Worm (Caenorhabditis elegans) whole organism, L4 larva: ENCODE measurements around the gene hpo-31.

Source experiments
- F44E2.7 ChIP-seq: fragments of 200-800 bp; sonication (Bioruptor generic); IDR thresholded peaks from 2 replicates; pipeline ENCODE4 v2.1.2; 2022; ENCODE audit warnings: missing genetic modification characterization, missing compliant biosample characterization
- T20F7.1 ChIP-seq: fragments of 200-800 bp; sonication (Bioruptor generic); optimal IDR thresholded peaks from 2 replicates; lab custom pipeline; 2018; ENCODE audit warnings: mild to moderate bottlenecking, missing genetic modification characterization, missing compliant biosample characterization
- T26A8.4 ChIP-seq: fragments of 200-800 bp; sonication (Bioruptor generic); IDR thresholded peaks from 2 replicates; pipeline ENCODE4 v1.3.6; 2022; ENCODE audit warnings: missing genetic modification characterization, missing compliant biosample characterization
- Y105C5A.15 ChIP-seq: fragments of 200-800 bp; sonication (Bioruptor generic); IDR thresholded peaks from 2 replicates; pipeline ENCODE4 v1.3.6; 2022; ENCODE audit warnings: missing genetic modification characterization, missing compliant biosample characterization
- ZK546.5 ChIP-seq, 2 experiments: sonication (generic microtip); optimal IDR thresholded peaks; 2 replicates each; lab custom pipeline; 2017; ENCODE audit warnings: missing biosample characterization in 2 of 2, missing genetic modification characterization in 2 of 2
- aha-1 ChIP-seq: fragments of 150-350 bp; peaks from one replicate; lab custom pipeline; 2014; ENCODE audit warnings: missing biosample characterization, missing genetic modification characterization
- ama-1 ChIP-seq: fragments of 150-350 bp; optimal IDR thresholded peaks from 2 replicates; lab custom pipeline; 2014; ENCODE audit warnings: inconsistent platforms, mixed read lengths
- ceh-32 ChIP-seq: sonication (generic microtip); optimal IDR thresholded peaks from 2 replicates; lab custom pipeline; 2016; ENCODE audit warnings: mild to moderate bottlenecking, missing genetic modification characterization, missing compliant biosample characterization; ENCODE audit not compliant: poor library complexity
- ceh-82 ChIP-seq: sonication (generic microtip); optimal IDR thresholded peaks from 2 replicates; lab custom pipeline; 2017; ENCODE audit warnings: missing biosample characterization, missing genetic modification characterization
- daf-12 ChIP-seq: fragments of 150-350 bp; optimal IDR thresholded peaks from 2 replicates; lab custom pipeline; 2014; ENCODE audit warnings: missing biosample characterization, missing genetic modification reagents, missing genetic modification characterization
- daf-16 ChIP-seq, 3 experiments: sonication (generic microtip); optimal IDR thresholded peaks; 2 replicates each; lab custom pipeline; 2016 to 2017; ENCODE audit warnings: missing genetic modification characterization in 3 of 3, missing genetic modification reagents in 3 of 3, mild to moderate bottlenecking in 2 of 3, missing compliant biosample characterization in 2 of 3, missing biosample characterization in 1 of 3, moderate library complexity in 1 of 3
- daf-8 ChIP-seq: fragments of 200-800 bp; sonication (Bioruptor generic); IDR thresholded peaks from 2 replicates; pipeline ENCODE4 v1.3.6; 2022; ENCODE audit warnings: missing genetic modification characterization, missing compliant biosample characterization
- dmd-8 ChIP-seq: fragments of 200-800 bp; sonication (Bioruptor generic); IDR thresholded peaks from 2 replicates; pipeline ENCODE4 v1.3.6; 2022; ENCODE audit warnings: missing genetic modification characterization, missing compliant biosample characterization
- dpl-1 ChIP-seq: fragments of 150-350 bp; optimal IDR thresholded peaks from 2 replicates; lab custom pipeline; 2014; ENCODE audit warnings: missing biosample characterization, missing genetic modification reagents, missing genetic modification characterization
- egl-27 ChIP-seq: sonication (generic microtip); optimal IDR thresholded peaks from 3 replicates; lab custom pipeline; 2017; ENCODE audit warnings: missing biosample characterization, missing genetic modification reagents, missing genetic modification characterization
- egl-43 ChIP-seq: fragments of 200-800 bp; sonication (Bioruptor generic); IDR thresholded peaks from 2 replicates; pipeline ENCODE4 v1.3.6; 2022; ENCODE audit warnings: missing genetic modification reagents, missing genetic modification characterization, missing compliant biosample characterization
- fkh-10 ChIP-seq: fragments of 150-350 bp; optimal IDR thresholded peaks from 2 replicates; lab custom pipeline; 2014; ENCODE audit warnings: missing biosample characterization, missing genetic modification reagents, missing genetic modification characterization
- hlh-30 ChIP-seq: sonication (generic microtip); optimal IDR thresholded peaks from 2 replicates; lab custom pipeline; 2017; ENCODE audit warnings: antibody characterized with exemption, mild to moderate bottlenecking, missing genetic modification characterization, missing compliant biosample characterization; ENCODE audit not compliant: insufficient read depth
- hmg-1.1 ChIP-seq: fragments of 200-800 bp; sonication (Bioruptor generic); IDR thresholded peaks from 2 replicates; pipeline ENCODE4 v1.3.6; 2022; ENCODE audit warnings: missing genetic modification reagents, missing genetic modification characterization, missing compliant biosample characterization
- lim-7 ChIP-seq: fragments of 200-800 bp; sonication (Bioruptor generic); IDR thresholded peaks from 2 replicates; pipeline ENCODE4 v1.3.6; 2022; ENCODE audit warnings: missing genetic modification characterization, missing compliant biosample characterization
- madf-5 ChIP-seq, 2 experiments: fragments of 200-800 bp; sonication (Bioruptor generic); IDR thresholded peaks; 2 replicates each; pipeline ENCODE4 v1.3.6; 2022; ENCODE audit warnings: missing compliant biosample characterization in 2 of 2, missing genetic modification characterization in 2 of 2
- mdl-1 ChIP-seq, 2 experiments: fragments of 150-350 bp in 1 of 2; sonication (generic microtip) in 1 of 2; optimal IDR thresholded peaks; 2 replicates each; lab custom pipeline; 2014 to 2017; ENCODE audit warnings: missing biosample characterization in 2 of 2, missing genetic modification characterization in 2 of 2
- mes-2 ChIP-seq: sonication (generic microtip); optimal IDR thresholded peaks from 2 replicates; lab custom pipeline; 2016; ENCODE audit warnings: missing genotype, mild to moderate bottlenecking, missing genetic modification characterization, missing compliant biosample characterization; ENCODE audit not compliant: poor library complexity, severe bottlenecking
- mxl-2 ChIP-seq: fragments of 200-800 bp; sonication (Bioruptor generic); conservative IDR thresholded peaks from 2 replicates; pipeline ENCODE4 v1.3.6; 2022; ENCODE audit warnings: missing genetic modification reagents, missing genetic modification characterization, missing compliant biosample characterization
- mxl-3 ChIP-seq: fragments of 200-800 bp; sonication (Bioruptor generic); optimal IDR thresholded peaks from 2 replicates; lab custom pipeline; 2018; ENCODE audit warnings: mild to moderate bottlenecking, missing genetic modification characterization, missing compliant biosample characterization
- nhr-102 ChIP-seq: sonication (generic microtip); optimal IDR thresholded peaks from 2 replicates; lab custom pipeline; 2016; ENCODE audit warnings: mild to moderate bottlenecking, missing genetic modification characterization, moderate library complexity, missing compliant biosample characterization
- nhr-11 ChIP-seq: fragments of 150-350 bp; optimal IDR thresholded peaks from 2 replicates; lab custom pipeline; 2014; ENCODE audit warnings: missing biosample characterization, missing genetic modification characterization
- nhr-111 ChIP-seq: fragments of 200-800 bp; sonication (Bioruptor generic); optimal IDR thresholded peaks from 2 replicates; lab custom pipeline; 2018; ENCODE audit warnings: mild to moderate bottlenecking, missing genetic modification characterization, missing compliant biosample characterization
- nhr-28 ChIP-seq: fragments of 150-350 bp; optimal IDR thresholded peaks from 2 replicates; lab custom pipeline; 2014; ENCODE audit warnings: missing biosample characterization, missing genetic modification characterization
- nhr-48 ChIP-seq: sonication (generic microtip); optimal IDR thresholded peaks from 2 replicates; lab custom pipeline; 2016; ENCODE audit warnings: mild to moderate bottlenecking, missing genetic modification characterization, missing compliant biosample characterization
- nhr-6 ChIP-seq: fragments of 150-350 bp; optimal IDR thresholded peaks from 2 replicates; lab custom pipeline; 2014; ENCODE audit warnings: missing biosample characterization, missing genetic modification characterization
- php-3 ChIP-seq: fragments of 200-800 bp; sonication (Bioruptor generic); IDR thresholded peaks from 2 replicates; pipeline ENCODE4 v1.3.6; 2022; ENCODE audit warnings: missing genetic modification reagents, missing genetic modification characterization, missing compliant biosample characterization
- pqm-1 ChIP-seq: sonication (generic microtip); optimal IDR thresholded peaks from 2 replicates; lab custom pipeline; 2017; ENCODE audit warnings: missing biosample characterization, missing genetic modification characterization
- sdz-12 ChIP-seq: fragments of 200-800 bp; sonication (Bioruptor generic); optimal IDR thresholded peaks from 2 replicates; lab custom pipeline; 2018; ENCODE audit warnings: mild to moderate bottlenecking, missing genetic modification characterization, missing compliant biosample characterization
- set-16 ChIP-seq: fragments of 200-800 bp; sonication (Bioruptor generic); IDR thresholded peaks from 2 replicates; pipeline ENCODE4 v1.3.6; 2022; ENCODE audit warnings: missing genetic modification reagents, missing genetic modification characterization, missing compliant biosample characterization
- skn-1 ChIP-seq: fragments of 150-350 bp; optimal IDR thresholded peaks from 2 replicates; lab custom pipeline; 2014; ENCODE audit warnings: missing biosample characterization, missing genetic modification characterization
- snpc-1.2 ChIP-seq: fragments of 200-800 bp; sonication (Bioruptor generic); IDR thresholded peaks from 2 replicates; pipeline ENCODE4 v1.3.6; 2022; ENCODE audit warnings: missing genetic modification reagents, missing genetic modification characterization, missing compliant biosample characterization
- spr-1 ChIP-seq: sonication (generic microtip); optimal IDR thresholded peaks from 2 replicates; lab custom pipeline; 2016; ENCODE audit warnings: mild to moderate bottlenecking, missing genetic modification characterization, missing compliant biosample characterization
- unc-62 ChIP-seq, 3 experiments: fragments of 150-350 bp in 1 of 3; sonication (generic microtip); optimal IDR thresholded peaks in 2 of 3; peaks in 1 of 3; 1 replicate in 1 of 3; 2 replicates in 2 of 3; lab custom pipeline; 2014 to 2017; ENCODE audit warnings: missing biosample characterization in 3 of 3, missing genetic modification characterization in 3 of 3, missing genetic modification reagents in 3 of 3, missing genotype in 1 of 3
- vab-7 ChIP-seq: fragments of 200-800 bp; sonication (Bioruptor generic); IDR thresholded peaks from 2 replicates; pipeline ENCODE4 v1.3.6; 2022; ENCODE audit warnings: missing genetic modification reagents, missing genetic modification characterization, missing compliant biosample characterization
- zfp-2 ChIP-seq: sonication (generic microtip); optimal IDR thresholded peaks from 2 replicates; lab custom pipeline; 2016; ENCODE audit warnings: mild to moderate bottlenecking, missing genetic modification characterization, missing compliant biosample characterization
- zfp-3 ChIP-seq: fragments of 200-800 bp; sonication (Bioruptor generic); conservative IDR thresholded peaks from 2 replicates; pipeline ENCODE4 v1.3.6; 2022; ENCODE audit warnings: missing genetic modification reagents, missing genetic modification characterization, missing compliant biosample characterization
- zip-11 ChIP-seq: fragments of 200-800 bp; sonication (Bioruptor generic); IDR thresholded peaks from 2 replicates; pipeline ENCODE4 v1.3.6; 2022; ENCODE audit warnings: missing genetic modification characterization, missing compliant biosample characterization
- ztf-11 ChIP-seq: fragments of 150-350 bp; optimal IDR thresholded peaks from 2 replicates; lab custom pipeline; 2014; ENCODE audit warnings: missing biosample characterization, missing genetic modification characterization

The hpo-31 gene

DNA sequence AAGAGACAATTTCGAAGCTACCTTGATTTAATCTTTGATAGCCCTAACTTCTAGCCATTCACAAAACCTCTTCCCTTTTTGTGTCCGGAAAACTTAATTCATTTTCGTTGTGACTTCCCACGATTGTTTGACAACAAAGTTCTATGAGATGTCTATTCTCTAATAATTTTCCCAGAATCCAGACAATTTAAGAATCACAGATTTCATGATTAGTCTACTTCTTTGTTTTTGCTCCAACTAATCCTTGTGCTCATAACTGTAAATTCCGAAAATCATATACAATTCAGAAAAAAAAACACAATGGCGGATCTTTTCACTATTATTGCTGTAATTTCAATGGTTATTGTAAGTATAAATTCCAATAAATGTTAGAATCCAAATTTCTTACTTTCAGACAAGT lies 39.7 kb downstream of the hpo-31 start, which contains the start of gene srx-137:
Gene srx-137 (plus strand): TSS at position 301 of the 400 bp plus-strand sequence.
- TF ChIP-seq daf-8 (GFP tag; lab: Robert Waterston, UW), result no peak
- TF ChIP-seq nhr-11 (tag; lab: Kevin White, UChicago), result no peak
- no peak for TF ChIP-seq aha-1 (tag; lab: Kevin White, UChicago)
- TF ChIP-seq ceh-32 (tag; lab: Kevin White, UChicago), result no peak
- TF ChIP-seq lim-7 (GFP tag; lab: Robert Waterston, UW), result no peak
- TF ChIP-seq F44E2.7, result no peak
- no peak for TF ChIP-seq zfp-2
- no peak for TF ChIP-seq zfp-3 (GFP tag; lab: Robert Waterston, UW)
- TF ChIP-seq dpl-1, result no peak
- no peak for TF ChIP-seq mxl-3 (GFP tag; lab: Kevin White, UChicago)
- no peak for TF ChIP-seq ama-1 (lab: Kevin White, UChicago)
- no peak for TF ChIP-seq nhr-48
- TF ChIP-seq T26A8.4, result no peak
- TF ChIP-seq egl-27 (tag; lab: Kevin White, UChicago), result no peak
- no peak for TF ChIP-seq T20F7.1 (GFP tag; lab: Kevin White, UChicago)
- TF ChIP-seq nhr-6 (tag; lab: Kevin White, UChicago), result no peak
- TF ChIP-seq pqm-1 (tag; lab: Kevin White, UChicago), result no peak
- TF ChIP-seq Y105C5A.15 (GFP tag; lab: Robert Waterston, UW), result no peak
- TF ChIP-seq set-16 (GFP tag; lab: Robert Waterston, UW), result no peak
- no peak for TF ChIP-seq sdz-12 (GFP tag; lab: Kevin White, UChicago)

DNA sequence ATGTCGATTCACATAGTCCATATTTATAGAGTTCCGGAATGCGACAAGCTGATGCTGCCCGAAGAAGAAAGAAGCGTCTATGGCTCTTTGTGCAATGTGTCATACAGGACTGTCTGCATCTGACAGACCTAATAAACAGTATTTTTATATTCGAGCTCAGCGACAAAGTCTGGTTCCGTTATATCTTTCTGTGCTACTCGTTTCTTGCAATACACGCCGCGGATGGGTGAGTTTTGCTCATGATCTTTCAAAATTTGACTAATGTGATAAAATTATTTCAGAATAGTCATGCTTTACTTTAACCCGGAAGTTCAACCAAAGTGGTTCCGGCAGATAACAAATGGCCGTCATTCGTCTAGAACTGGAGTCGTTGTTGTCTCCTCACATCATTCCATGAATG lies 40.8 kb downstream of the hpo-31 start:
- no peak for TF ChIP-seq daf-16 (GFP tag; optimal IDR thresholded peaks at IDR 0.05; lab: Kevin White, UChicago)
- no peak for TF ChIP-seq daf-16 (tag; optimal IDR thresholded peaks at IDR 0.05; lab: Kevin White, UChicago)
- TF ChIP-seq php-3 (GFP tag; lab: Robert Waterston, UW), result no peak
- TF ChIP-seq ceh-82 (tag; lab: Kevin White, UChicago), result no peak
- TF ChIP-seq madf-5 (GFP tag; IDR thresholded peaks at IDR 0.05; lab: Robert Waterston, UW), result no peak
- no peak for TF ChIP-seq hmg-1.1
- TF ChIP-seq egl-43 (GFP tag; lab: Robert Waterston, UW), result no peak
- peak in 1 of 2 experiments; percentile 55 for TF ChIP-seq unc-62 (GFP tag; optimal IDR thresholded peaks at IDR 0.05 in 1 of 2; lab: Kevin White, UChicago)
- TF ChIP-seq unc-62 (tag; optimal IDR thresholded peaks at IDR 0.05; lab: Kevin White, UChicago), result no peak
- no peak for TF ChIP-seq daf-12 (tag; lab: Kevin White, UChicago)
- peak; percentile 90 for TF ChIP-seq aha-1 (tag; lab: Kevin White, UChicago)
- TF ChIP-seq dmd-8, result no peak

DNA sequence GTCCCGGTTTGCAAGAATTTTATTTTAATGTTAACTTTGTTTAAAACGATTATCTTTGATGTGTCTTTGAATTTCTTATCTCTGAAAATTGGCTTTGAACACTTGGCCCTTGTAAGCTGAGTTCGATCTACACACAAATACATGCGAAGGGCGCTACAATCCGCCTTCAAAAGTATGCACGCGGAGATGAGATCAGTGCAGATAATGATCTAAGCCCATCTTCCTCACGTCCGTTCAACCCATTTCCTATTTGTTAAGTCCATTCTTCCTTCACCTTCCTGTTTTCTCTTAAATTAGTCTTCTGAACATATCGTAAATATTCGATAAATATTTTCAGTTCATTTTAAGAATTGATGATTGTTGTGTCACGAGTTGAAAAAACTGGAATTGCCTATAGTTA lies 43.5 kb downstream of the hpo-31 start, which contains the start of gene nhr-175:
Gene nhr-175 (plus strand): TSS at position 339 of the 400 bp plus-strand sequence.
- TF ChIP-seq skn-1 (tag; lab: Kevin White, UChicago) (no peak), mes-2 (tag; lab: Kevin White, UChicago) (no peak), zip-11 (no peak), vab-7 (GFP tag; lab: Robert Waterston, UW) (no peak), hlh-30 (tag; lab: Kevin White, UChicago) (no peak), ztf-11 (tag; lab: Kevin White, UChicago) (no peak)

DNA sequence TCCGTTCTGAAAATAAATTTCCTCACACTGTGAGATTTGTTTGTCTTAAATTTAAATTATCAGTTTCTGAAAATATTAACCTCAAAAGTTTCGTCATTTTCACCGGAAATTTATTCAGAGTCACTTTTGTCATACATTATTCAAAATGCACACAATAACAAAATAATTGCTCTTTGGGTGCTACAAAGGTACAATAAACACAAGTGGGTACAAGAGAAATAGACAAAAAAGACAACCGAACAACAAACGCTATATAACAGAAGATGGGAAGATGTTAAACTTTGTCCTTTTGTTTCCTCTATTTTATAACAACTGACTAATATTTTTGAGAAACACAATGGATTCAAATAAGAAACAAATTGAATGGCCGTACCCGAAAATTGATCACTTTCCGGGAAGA lies 46.7 kb downstream of the hpo-31 start:
- TF ChIP-seq nhr-111 (GFP tag; lab: Kevin White, UChicago) (no peak), spr-1 (no peak), ZK546.5 (tag; optimal IDR thresholded peaks at IDR 0.05; lab: Kevin White, UChicago) (no peak), Y105C5A.15 (GFP tag; lab: Robert Waterston, UW) (no peak), nhr-11 (tag; lab: Kevin White, UChicago) (peak; percentile 100), snpc-1.2 (GFP tag; lab: Robert Waterston, UW) (no peak), mxl-2 (GFP tag; lab: Robert Waterston, UW) (no peak), ztf-11 (tag; lab: Kevin White, UChicago) (no peak), fkh-10 (GFP tag; lab: Kevin White, UChicago) (no peak), ama-1 (lab: Kevin White, UChicago) (no peak), madf-5 (GFP tag; IDR thresholded peaks at IDR 0.05; lab: Robert Waterston, UW) (no peak), vab-7 (GFP tag; lab: Robert Waterston, UW) (no peak), mdl-1 (tag; optimal IDR thresholded peaks at IDR 0.05; lab: Kevin White, UChicago) (no peak), nhr-28 (tag; lab: Kevin White, UChicago) (peak; percentile 89), nhr-102 (no peak), T20F7.1 (GFP tag; lab: Kevin White, UChicago) (no peak)
